Worm (Caenorhabditis elegans): Measurements from ENCODE around the gene F49C12.1.
A peak's percentile ranks its signal among the peaks of the same experiment; 100 is the strongest.
"Not testable (repeated sequence)": the region's sequence is repeated elsewhere in the genome, so short reads cannot be mapped to it uniquely, and the experiment has no call there.

Gene F49C12.1

ce11 chrIV:9258547-9258946, 37.6 kb downstream of the F49C12.1 start:
- TF ChIP-seq zip-2 (tag; optimal IDR thresholded peaks at IDR 0.05), result no peak
- no peak for TF ChIP-seq nhr-28 (tag; optimal IDR thresholded peaks at IDR 0.05)
- peak; percentile 4 for TF ChIP-seq mxl-3 (GFP tag; optimal IDR thresholded peaks at IDR 0.05)
- peak; percentile 93 for TF ChIP-seq ama-1 (optimal IDR thresholded peaks at IDR 0.05)
- TF ChIP-seq nhr-48 (tag; optimal IDR thresholded peaks at IDR 0.05), result peak; percentile 25
- peak; percentile 9 for TF ChIP-seq mep-1 (tag; optimal IDR thresholded peaks at IDR 0.05)
- TF ChIP-seq hif-1 (tag; optimal IDR thresholded peaks at IDR 0.05), result peak in 1 of 2 experiments; percentile 14
- no peak for TF ChIP-seq madf-9 (GFP tag; conservative IDR thresholded peaks at IDR 0.05)
- no peak for TF ChIP-seq daf-16 (GFP tag; optimal IDR thresholded peaks at IDR 0.05)
- TF ChIP-seq daf-16 (tag; optimal IDR thresholded peaks at IDR 0.05), result no peak

DNA sequence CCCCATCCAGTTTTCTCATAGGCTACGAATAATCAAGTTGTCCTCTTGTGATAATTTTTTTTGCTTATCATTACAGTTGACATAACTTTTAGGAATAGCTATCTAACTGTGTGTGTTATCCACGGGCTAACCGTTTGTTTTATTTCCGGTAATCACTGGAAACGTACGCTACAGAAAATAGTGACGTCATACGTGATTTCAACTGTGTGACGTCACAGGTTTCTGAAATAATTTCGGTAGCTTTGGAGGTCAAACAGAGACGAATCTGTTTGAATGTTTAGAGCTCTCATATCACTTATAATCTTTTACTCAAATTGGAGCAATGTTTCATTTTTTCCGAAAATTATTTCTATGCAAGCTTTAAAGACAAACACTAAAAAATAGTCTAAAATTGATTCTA, 39.3 kb downstream of the F49C12.1 start:
- TF ChIP-seq hmg-1.1 (GFP tag; IDR thresholded peaks at IDR 0.05) (no peak), pqm-1 (tag; optimal IDR thresholded peaks at IDR 0.05) (no peak), lin-1 (GFP tag; IDR thresholded peaks at IDR 0.05) (no peak), zfp-3 (GFP tag; conservative IDR thresholded peaks at IDR 0.05) (no peak), aha-1 (tag) (peak; percentile 76)

DNA sequence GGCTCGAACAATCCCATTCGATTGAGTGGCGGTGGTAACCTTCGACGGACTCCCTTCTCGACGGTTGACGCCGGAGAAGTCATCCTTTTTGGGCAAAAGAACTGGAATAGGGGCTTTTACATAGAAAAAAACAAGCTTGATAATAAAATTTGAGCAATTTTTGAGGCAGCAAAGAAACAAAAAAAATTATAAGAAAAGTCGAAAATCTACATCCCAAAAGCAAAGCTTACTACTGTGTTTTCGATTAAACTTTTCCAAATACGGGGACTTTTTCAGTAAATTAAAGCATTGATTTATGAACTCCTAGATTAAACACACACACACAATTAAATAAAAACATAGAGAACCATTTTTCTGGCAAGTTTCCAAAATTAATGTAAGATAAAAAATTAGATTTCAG, 40.1 kb downstream of the F49C12.1 start, which contains the start of gene Y11D7A.9:
Y11D7A.9 (minus strand) TSS at position 101 of the 400 bp plus-strand sequence.
- TF ChIP-seq nhr-77 (tag; optimal IDR thresholded peaks at IDR 0.05) (no peak), ztf-11 (tag; optimal IDR thresholded peaks at IDR 0.05) (no peak), jun-1 (tag; optimal IDR thresholded peaks at IDR 0.05) (no peak), nhr-111 (GFP tag; optimal IDR thresholded peaks at IDR 0.05) (no peak), ztf-7 (tag; optimal IDR thresholded peaks at IDR 0.05) (no peak), saeg-2 (GFP tag; IDR thresholded peaks at IDR 0.05) (no peak), nhr-76 (tag; optimal IDR thresholded peaks at IDR 0.05) (no peak), arid-1 (GFP tag; conservative IDR thresholded peaks at IDR 0.05) (no peak), gei-8 (GFP tag; optimal IDR thresholded peaks at IDR 0.05) (no peak), daf-8 (GFP tag; IDR thresholded peaks at IDR 0.05) (no peak), egl-27 (tag; optimal IDR thresholded peaks at IDR 0.05) (no peak), spr-1 (tag; optimal IDR thresholded peaks at IDR 0.05) (no peak), lsy-2 (tag; optimal IDR thresholded peaks at IDR 0.05) (no peak), lin-13 (GFP tag; optimal IDR thresholded peaks at IDR 0.05) (no peak), tra-1 (GFP tag; IDR thresholded peaks at IDR 0.05) (no peak), daf-16 (GFP tag; optimal IDR thresholded peaks at IDR 0.05) (no peak), daf-16 (tag; optimal IDR thresholded peaks at IDR 0.05) (no peak), nhr-10 (tag; optimal IDR thresholded peaks at IDR 0.05) (no peak)

DNA sequence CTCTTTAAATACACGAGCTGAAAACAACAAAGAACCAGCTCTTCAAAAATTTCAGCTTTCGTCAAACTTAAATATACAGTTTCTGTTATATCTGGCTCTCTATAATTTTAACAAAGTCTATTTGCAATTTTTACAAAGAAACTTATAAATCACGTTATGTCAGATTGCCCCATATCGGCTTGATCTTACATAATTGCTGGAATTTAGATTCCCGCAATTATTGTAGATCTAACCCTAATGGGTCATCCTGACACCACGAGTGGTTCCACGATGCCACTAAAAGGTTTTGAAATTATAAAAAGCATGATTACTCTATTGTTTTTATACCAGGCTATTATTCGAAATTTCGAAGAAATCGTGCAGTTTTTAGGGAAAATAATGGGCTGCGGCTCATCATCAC, 45.1 kb downstream of the F49C12.1 start, which contains the start of gene Y11D7A.8:
Y11D7A.8 (plus strand) TSS at position 301 of the 400 bp plus-strand sequence.
- TF ChIP-seq hif-1 (tag; optimal IDR thresholded peaks at IDR 0.05), result no peak
- TF ChIP-seq jun-1 (tag; optimal IDR thresholded peaks at IDR 0.05), result no peak
- no peak for TF ChIP-seq tra-1 (GFP tag; IDR thresholded peaks at IDR 0.05)
- TF ChIP-seq mdt-29 (GFP tag; IDR thresholded peaks at IDR 0.05), result no peak

DNA sequence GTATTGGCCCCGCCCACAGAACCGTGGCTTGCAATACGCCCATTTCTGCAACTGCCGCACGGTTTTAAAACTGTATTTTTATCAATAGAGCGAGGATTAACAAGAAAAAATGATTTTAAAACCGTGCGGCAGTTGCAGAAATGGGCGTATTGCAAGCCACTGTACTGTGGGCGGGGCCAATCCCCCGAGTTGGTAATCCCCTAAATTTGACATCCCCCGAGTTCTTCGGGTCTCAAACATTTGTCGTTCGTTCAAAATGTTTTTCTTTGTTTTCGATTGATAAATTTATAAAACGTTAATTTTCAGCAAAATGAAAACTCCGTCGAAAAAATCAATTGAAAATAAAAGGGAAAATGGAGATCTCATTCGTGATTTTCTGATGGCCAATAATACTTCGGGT, 46.9 kb downstream of the F49C12.1 start, which contains the start of gene Y11D7A.7:
Y11D7A.7 (plus strand) TSS at position 301 of the 400 bp plus-strand sequence.
- TF ChIP-seq nhr-42 (GFP tag; IDR thresholded peaks at IDR 0.05); daf-19 (GFP tag; conservative IDR thresholded peaks at IDR 0.05); pha-4 (GFP tag; IDR thresholded peaks at IDR 0.05); pha-4 (tag; optimal IDR thresholded peaks at IDR 0.05): not testable (repeated sequence)

All from whole organism, L4 larva.